Worm (Caenorhabditis elegans) whole organism, late embryonic: Measurements from ENCODE around the gene F55G11.6.

ENCODE experiments used
- K02D7.2 ChIP-seq: sonication (generic microtip); optimal IDR thresholded peaks from 2 replicates; lab custom pipeline; 2017; ENCODE audit warnings: mild to moderate bottlenecking, missing genetic modification characterization, missing compliant biosample characterization
- Y22D7AL.16 ChIP-seq: sonication (generic microtip); optimal IDR thresholded peaks from 2 replicates; lab custom pipeline; 2016; ENCODE audit warnings: missing genetic modification characterization, missing compliant biosample characterization
- ahr-1 ChIP-seq: sonication (generic microtip); optimal IDR thresholded peaks from 2 replicates; lab custom pipeline; 2016; ENCODE audit warnings: missing genetic modification characterization, missing compliant biosample characterization
- ceh-14 ChIP-seq: sonication (generic microtip); optimal IDR thresholded peaks from 2 replicates; lab custom pipeline; 2016; ENCODE audit warnings: missing genotype, missing genetic modification characterization, missing compliant biosample characterization
- ceh-19 ChIP-seq: fragments of 200-800 bp; sonication (Bioruptor generic); optimal IDR thresholded peaks from 2 replicates; lab custom pipeline; 2018; ENCODE audit warnings: mild to moderate bottlenecking, missing genetic modification characterization, missing compliant biosample characterization
- ceh-2 ChIP-seq: sonication (generic microtip); optimal IDR thresholded peaks from 2 replicates; lab custom pipeline; 2016; ENCODE audit warnings: missing genotype, missing genetic modification characterization, missing compliant biosample characterization
- ceh-22 ChIP-seq: sonication (generic microtip); optimal IDR thresholded peaks from 2 replicates; lab custom pipeline; 2017; ENCODE audit warnings: missing biosample characterization, missing genetic modification characterization
- ceh-24 ChIP-seq: sonication (generic microtip); optimal IDR thresholded peaks from 2 replicates; lab custom pipeline; 2016; ENCODE audit warnings: mild to moderate bottlenecking, missing genetic modification characterization, missing compliant biosample characterization
- ceh-48 ChIP-seq: sonication (generic microtip); optimal IDR thresholded peaks from 2 replicates; lab custom pipeline; 2016; ENCODE audit warnings: missing genetic modification characterization, inconsistent platforms, missing compliant biosample characterization
- ceh-6 ChIP-seq: fragments of 200-800 bp; sonication (Bioruptor generic); optimal IDR thresholded peaks from 2 replicates; lab custom pipeline; 2018; ENCODE audit warnings: mild to moderate bottlenecking, missing genetic modification characterization, missing compliant biosample characterization
- ceh-9 ChIP-seq: sonication (generic microtip); optimal IDR thresholded peaks from 2 replicates; lab custom pipeline; 2016; ENCODE audit warnings: mild to moderate bottlenecking, missing genetic modification characterization, inconsistent platforms, missing compliant biosample characterization
- dmd-4 ChIP-seq: sonication (generic microtip); optimal IDR thresholded peaks from 2 replicates; lab custom pipeline; 2016; ENCODE audit warnings: borderline replicate concordance, missing genetic modification characterization, missing compliant biosample characterization
- elt-2 ChIP-seq: sonication (generic microtip); optimal IDR thresholded peaks from 2 replicates; lab custom pipeline; 2016; ENCODE audit warnings: missing genetic modification reagents, missing genetic modification characterization, missing compliant biosample characterization
- eyg-1 ChIP-seq: sonication (generic microtip); optimal IDR thresholded peaks from 2 replicates; lab custom pipeline; 2016; ENCODE audit warnings: missing genotype, missing genetic modification characterization, missing compliant biosample characterization
- fax-1 ChIP-seq: sonication (generic microtip); optimal IDR thresholded peaks from 2 replicates; lab custom pipeline; 2016; ENCODE audit warnings: missing genotype, missing genetic modification characterization, missing compliant biosample characterization
- fkh-10 ChIP-seq: fragments of 150-350 bp; optimal IDR thresholded peaks from 2 replicates; lab custom pipeline; 2014; ENCODE audit warnings: missing biosample characterization, missing genetic modification reagents, missing genetic modification characterization
- hlh-15 ChIP-seq: sonication (generic microtip); optimal IDR thresholded peaks from 2 replicates; lab custom pipeline; 2016; ENCODE audit warnings: missing genetic modification characterization, missing compliant biosample characterization
- hlh-6 ChIP-seq: sonication (generic microtip); optimal IDR thresholded peaks from 2 replicates; lab custom pipeline; 2016; ENCODE audit warnings: missing genotype, missing genetic modification characterization, missing compliant biosample characterization
- lim-6 ChIP-seq: sonication (generic microtip); optimal IDR thresholded peaks from 2 replicates; lab custom pipeline; 2016; ENCODE audit warnings: missing genetic modification characterization, missing compliant biosample characterization
- nfya-1 ChIP-seq: sonication (generic microtip); optimal IDR thresholded peaks from 2 replicates; lab custom pipeline; 2017; ENCODE audit warnings: missing genetic modification characterization, mild to moderate bottlenecking, missing compliant biosample characterization, antibody characterized with exemption, moderate library complexity
- nhr-11 ChIP-seq: fragments of 150-350 bp; optimal IDR thresholded peaks from 2 replicates; lab custom pipeline; 2014; ENCODE audit warnings: missing biosample characterization, missing genetic modification characterization
- odd-2 ChIP-seq: sonication (generic microtip); optimal IDR thresholded peaks from 2 replicates; lab custom pipeline; 2017; ENCODE audit warnings: antibody characterized with exemption, mild to moderate bottlenecking, missing genetic modification characterization, missing compliant biosample characterization
- pag-3 ChIP-seq: sonication (generic microtip); optimal IDR thresholded peaks from 2 replicates; lab custom pipeline; 2016; ENCODE audit warnings: missing compliant biosample characterization, missing genetic modification characterization, borderline replicate concordance
- pax-1 ChIP-seq: fragments of 150-350 bp; optimal IDR thresholded peaks from 2 replicates; lab custom pipeline; 2014; ENCODE audit warnings: missing biosample characterization, missing genetic modification characterization
- pqm-1 ChIP-seq: sonication (generic microtip); optimal IDR thresholded peaks from 2 replicates; lab custom pipeline; 2016; ENCODE audit warnings: missing genetic modification characterization, missing compliant biosample characterization
- ref-2 ChIP-seq: sonication (generic microtip); optimal IDR thresholded peaks from 2 replicates; lab custom pipeline; 2016; ENCODE audit warnings: missing genetic modification characterization, missing compliant biosample characterization
- syd-9 ChIP-seq: sonication (generic microtip); optimal IDR thresholded peaks from 2 replicates; lab custom pipeline; 2016; ENCODE audit warnings: mild to moderate bottlenecking, missing genetic modification characterization, moderate library complexity, missing compliant biosample characterization
- tbx-7 ChIP-seq: sonication (generic microtip); optimal IDR thresholded peaks from 2 replicates; lab custom pipeline; 2016; ENCODE audit warnings: missing genotype, missing genetic modification characterization, missing compliant biosample characterization
- unc-42 ChIP-seq: sonication (generic microtip); optimal IDR thresholded peaks from 2 replicates; lab custom pipeline; 2016; ENCODE audit warnings: missing genotype, missing genetic modification characterization, missing compliant biosample characterization

Gene F55G11.6

DNA sequence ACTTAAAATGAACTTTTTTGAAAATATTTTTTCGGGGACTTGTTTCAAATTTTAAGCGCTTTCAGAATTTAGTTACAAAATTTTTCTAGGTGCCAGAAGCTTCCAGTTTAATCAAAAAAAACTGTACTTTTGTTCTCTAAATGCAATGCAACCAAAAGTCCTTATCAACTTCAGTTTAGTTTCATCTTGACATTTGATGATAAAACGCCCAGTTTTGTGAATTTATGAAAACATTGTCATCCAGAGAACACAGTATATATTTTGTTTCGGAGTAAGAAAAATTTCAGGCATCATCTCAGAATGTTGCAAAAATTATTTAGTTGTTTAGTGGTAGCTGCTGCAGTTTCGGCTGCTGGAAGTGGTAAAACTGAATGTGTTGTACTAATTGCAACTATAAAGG lies at the start of gene F55G11.6:
TSS of gene F55G11.6 (plus strand) at position 301 of the 400 bp plus-strand sequence.
- TF ChIP-seq ceh-24 (tag; lab: Kevin White, UChicago) (no peak), lim-6 (tag; lab: Kevin White, UChicago) (no peak), hlh-6 (tag; lab: Kevin White, UChicago) (no peak), tbx-7 (tag; lab: Kevin White, UChicago) (no peak), pqm-1 (tag; lab: Kevin White, UChicago) (no peak), ceh-6 (no peak)

DNA sequence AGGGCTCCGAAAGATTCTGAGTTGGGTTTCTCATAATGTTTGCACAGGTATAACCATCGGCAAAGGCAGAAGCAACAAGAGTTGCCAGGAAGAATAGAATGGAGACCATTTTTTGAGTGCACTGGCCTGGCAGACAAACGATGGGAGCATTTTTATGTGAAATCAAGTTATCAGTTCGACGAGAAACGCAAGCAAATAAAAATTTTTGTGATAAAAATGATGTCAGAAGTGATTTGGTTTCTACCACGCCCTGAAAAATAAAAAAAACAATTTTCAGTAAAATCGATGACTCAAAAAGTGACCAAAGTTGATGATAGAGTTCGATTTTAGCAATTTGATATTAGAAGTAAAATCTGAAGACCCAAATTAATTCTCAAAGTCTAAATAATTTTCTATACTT lies 48.0 kb upstream of the F55G11.6 start, which contains the start of gene K08D8.4:
TSS of gene K08D8.4 (minus strand) at position 128 of the 400 bp plus-strand sequence.
- TF ChIP-seq elt-2 (peak; percentile 15), fax-1 (tag; lab: Kevin White, UChicago) (no peak)

DNA sequence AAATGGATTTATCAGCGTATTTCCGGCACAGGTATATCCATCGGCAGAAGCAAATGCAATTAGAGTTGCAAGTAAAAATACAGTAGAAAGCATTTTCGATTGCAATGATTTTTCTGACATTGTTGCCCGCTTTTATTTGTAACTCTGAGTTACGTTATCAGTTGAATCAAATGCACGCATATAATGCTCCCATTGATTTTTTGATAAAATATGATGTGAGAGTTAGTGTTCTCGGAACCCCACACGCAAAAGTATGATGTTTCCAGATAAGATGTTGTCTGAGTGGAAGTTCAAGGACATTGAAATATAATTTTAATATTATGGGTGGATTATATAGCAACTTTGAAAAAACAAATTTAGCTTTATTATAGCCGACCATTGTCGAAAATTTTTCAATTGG lies 45.8 kb upstream of the F55G11.6 start, which contains the start of gene K08D8.5:
TSS of gene K08D8.5 (minus strand) at position 140 of the 400 bp plus-strand sequence.
- TF ChIP-seq elt-2, result peak; percentile 39
- TF ChIP-seq ceh-19 (GFP tag; lab: Kevin White, UChicago), result no peak

DNA sequence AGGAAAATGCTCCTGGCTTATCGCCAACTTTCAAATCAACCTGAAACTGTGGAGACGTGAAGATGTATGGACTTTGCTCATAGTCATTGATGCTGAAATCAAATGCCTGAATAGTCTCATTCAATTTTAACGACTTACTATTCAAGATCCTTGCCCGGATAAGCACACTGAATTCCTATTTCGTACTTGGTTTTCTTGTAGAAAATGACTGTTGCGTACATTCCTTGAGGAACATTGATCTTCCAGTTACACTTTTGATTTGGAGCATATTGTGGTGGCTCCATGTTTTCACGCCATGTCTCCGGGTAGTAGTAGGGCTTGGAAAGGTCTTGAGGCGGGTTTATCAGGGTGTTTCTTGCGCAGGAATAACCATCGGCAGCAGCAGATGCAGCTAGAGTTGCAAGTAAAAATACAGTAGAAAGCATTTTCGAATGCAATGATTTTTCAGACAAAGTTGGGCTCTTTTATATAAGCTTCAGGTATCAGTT lies 43.3 kb upstream of the F55G11.6 start, which contains the start of gene irg-6:
TSS of gene irg-6 (minus strand) at position 438 of the 488 bp plus-strand sequence.
- TF ChIP-seq pax-1 (tag; lab: Kevin White, UChicago), result no peak
- TF ChIP-seq ceh-14 (tag; lab: Kevin White, UChicago), result no peak
- TF ChIP-seq ceh-9, result no peak
- no peak for TF ChIP-seq Y22D7AL.16 (tag; lab: Kevin White, UChicago)
- no peak for TF ChIP-seq ahr-1 (tag; lab: Kevin White, UChicago)

DNA sequence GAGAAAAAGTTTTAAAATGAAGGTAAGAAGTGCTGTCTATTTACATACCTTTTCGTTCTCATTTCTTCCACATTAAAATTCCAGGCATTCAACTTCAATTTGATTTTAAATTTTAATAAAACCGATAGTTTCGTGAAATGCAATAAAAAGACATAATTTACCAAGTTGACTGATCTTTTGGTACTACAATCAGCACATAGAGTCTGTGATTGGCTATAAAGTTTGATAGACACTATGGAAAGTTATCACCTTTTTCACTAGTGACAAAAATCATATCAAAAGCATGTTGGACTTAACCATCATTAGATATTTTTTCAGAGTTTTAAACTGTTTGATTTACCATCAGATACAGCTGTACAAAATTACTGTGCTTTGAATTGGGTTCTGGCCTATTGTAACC lies 42.4 kb upstream of the F55G11.6 start, which contains the start of gene srz-15:
TSS of gene srz-15 (plus strand) at position 301 of the 400 bp plus-strand sequence.
- TF ChIP-seq dmd-4, result no peak
- TF ChIP-seq odd-2 (tag; lab: Kevin White, UChicago), result no peak
- no peak for TF ChIP-seq fax-1 (tag; lab: Kevin White, UChicago)
- no peak for TF ChIP-seq fkh-10 (GFP tag; lab: Kevin White, UChicago)
- TF ChIP-seq hlh-6 (tag; lab: Kevin White, UChicago), result no peak

DNA sequence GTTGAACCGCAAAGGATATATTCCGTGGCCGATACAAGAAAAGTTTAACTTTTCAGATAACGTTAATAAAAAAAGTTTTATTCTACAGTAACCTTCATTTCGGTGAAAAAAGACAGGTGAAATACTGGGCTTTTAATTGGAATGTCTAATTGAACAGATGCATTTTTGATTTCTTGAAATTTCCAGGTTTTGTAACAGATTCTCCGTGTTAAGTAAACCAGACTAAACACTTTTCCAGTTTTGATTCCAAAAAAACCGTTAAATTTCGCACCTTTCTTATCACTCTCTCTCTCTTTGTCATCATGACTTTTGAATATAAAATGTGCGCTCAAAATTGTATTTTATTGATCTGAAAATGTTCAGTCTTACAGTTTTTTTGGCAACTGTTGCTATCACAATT lies 39.6 kb upstream of the F55G11.6 start, which contains the start of gene C32H11.3:
TSS of gene C32H11.3 (plus strand) at position 301 of the 400 bp plus-strand sequence.
- TF ChIP-seq unc-42, result no peak
- no peak for TF ChIP-seq eyg-1 (tag; lab: Kevin White, UChicago)
- TF ChIP-seq ceh-48 (tag; lab: Kevin White, UChicago), result no peak
- no peak for TF ChIP-seq nhr-11
- no peak for TF ChIP-seq pag-3 (tag; lab: Kevin White, UChicago)

DNA sequence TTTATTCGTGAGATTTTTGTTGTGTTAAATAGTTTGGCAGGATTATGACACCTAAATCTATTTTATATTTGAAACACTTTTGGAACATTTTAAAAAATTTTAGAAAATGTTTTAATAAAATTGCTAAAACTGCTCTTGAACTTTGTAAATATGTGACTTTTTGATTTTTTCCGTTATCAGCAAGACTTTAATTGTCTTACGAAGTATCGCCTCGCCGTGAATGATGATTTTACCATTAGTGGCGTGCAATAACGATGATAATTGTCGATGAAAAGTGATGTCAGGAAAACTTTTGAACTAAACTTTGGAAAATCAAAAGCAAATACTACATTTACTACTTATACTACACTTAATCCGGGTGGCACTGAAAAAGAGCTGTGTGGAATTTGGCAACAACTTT lies 37.3 kb upstream of the F55G11.6 start:
- no peak for TF ChIP-seq syd-9 (tag; lab: Kevin White, UChicago)
- no peak for TF ChIP-seq eyg-1 (tag; lab: Kevin White, UChicago)
- no peak for TF ChIP-seq hlh-15 (tag; lab: Kevin White, UChicago)
- no peak for TF ChIP-seq K02D7.2 (tag; lab: Kevin White, UChicago)
- TF ChIP-seq ceh-22 (tag; lab: Kevin White, UChicago), result no peak
- TF ChIP-seq ceh-2 (tag; lab: Kevin White, UChicago), result no peak
- no peak for TF ChIP-seq ref-2
- no peak for TF ChIP-seq nfya-1 (tag; lab: Kevin White, UChicago)
